Worm (Caenorhabditis elegans) whole organism, late embryonic: ENCODE measurements around the gene Y43F8B.12.

ENCODE experiments used
- C08G9.2 ChIP-seq: sonication (generic microtip); optimal IDR thresholded peaks from 2 replicates; lab custom pipeline; 2016; ENCODE audit warnings: mild to moderate bottlenecking, missing genetic modification characterization, moderate library complexity, missing compliant biosample characterization
- C38D4.7 ChIP-seq: fragments of 200-800 bp; sonication (Bioruptor generic); optimal IDR thresholded peaks from 2 replicates; lab custom pipeline; 2018; ENCODE audit warnings: mild to moderate bottlenecking, missing genetic modification characterization, moderate library complexity, missing compliant biosample characterization
- F13H6.1 ChIP-seq: sonication (generic microtip); optimal IDR thresholded peaks from 2 replicates; lab custom pipeline; 2016; ENCODE audit warnings: missing genetic modification characterization, missing compliant biosample characterization
- K02D7.2 ChIP-seq: sonication (generic microtip); optimal IDR thresholded peaks from 2 replicates; lab custom pipeline; 2017; ENCODE audit warnings: mild to moderate bottlenecking, missing genetic modification characterization, missing compliant biosample characterization
- T23F11.4 ChIP-seq: fragments of 200-800 bp; sonication (Bioruptor generic); optimal IDR thresholded peaks from 2 replicates; lab custom pipeline; 2018; ENCODE audit warnings: mild to moderate bottlenecking, missing genetic modification characterization, missing compliant biosample characterization
- ahr-1 ChIP-seq: sonication (generic microtip); optimal IDR thresholded peaks from 2 replicates; lab custom pipeline; 2016; ENCODE audit warnings: missing genetic modification characterization, missing compliant biosample characterization
- ceh-14 ChIP-seq: sonication (generic microtip); optimal IDR thresholded peaks from 2 replicates; lab custom pipeline; 2016; ENCODE audit warnings: missing genotype, missing genetic modification characterization, missing compliant biosample characterization
- ceh-18 ChIP-seq: sonication (generic microtip); optimal IDR thresholded peaks from 2 replicates; lab custom pipeline; 2016; ENCODE audit warnings: missing genetic modification characterization, missing compliant biosample characterization
- ceh-22 ChIP-seq: sonication (generic microtip); optimal IDR thresholded peaks from 2 replicates; lab custom pipeline; 2017; ENCODE audit warnings: missing biosample characterization, missing genetic modification characterization
- ceh-24 ChIP-seq: sonication (generic microtip); optimal IDR thresholded peaks from 2 replicates; lab custom pipeline; 2016; ENCODE audit warnings: mild to moderate bottlenecking, missing genetic modification characterization, missing compliant biosample characterization
- ceh-45 ChIP-seq: fragments of 200-800 bp; sonication (Bioruptor generic); IDR thresholded peaks from 2 replicates; pipeline ENCODE4 v1.3.6; 2022; ENCODE audit warnings: missing genetic modification reagents, missing genetic modification characterization, missing compliant biosample characterization
- ceh-6 ChIP-seq: fragments of 200-800 bp; sonication (Bioruptor generic); optimal IDR thresholded peaks from 2 replicates; lab custom pipeline; 2018; ENCODE audit warnings: mild to moderate bottlenecking, missing genetic modification characterization, missing compliant biosample characterization
- ceh-9 ChIP-seq: sonication (generic microtip); optimal IDR thresholded peaks from 2 replicates; lab custom pipeline; 2016; ENCODE audit warnings: mild to moderate bottlenecking, missing genetic modification characterization, inconsistent platforms, missing compliant biosample characterization
- dve-1 ChIP-seq: sonication (generic microtip); optimal IDR thresholded peaks from 2 replicates; lab custom pipeline; 2017; ENCODE audit warnings: antibody characterized with exemption, mild to moderate bottlenecking, missing genetic modification characterization, missing compliant biosample characterization
- elt-2 ChIP-seq: sonication (generic microtip); optimal IDR thresholded peaks from 2 replicates; lab custom pipeline; 2016; ENCODE audit warnings: missing genetic modification reagents, missing genetic modification characterization, missing compliant biosample characterization
- ets-4 ChIP-seq: sonication (generic microtip); optimal IDR thresholded peaks from 2 replicates; lab custom pipeline; 2016; ENCODE audit warnings: missing genetic modification characterization, missing compliant biosample characterization
- fax-1 ChIP-seq: sonication (generic microtip); optimal IDR thresholded peaks from 2 replicates; lab custom pipeline; 2016; ENCODE audit warnings: missing genotype, missing genetic modification characterization, missing compliant biosample characterization
- gmeb-2 ChIP-seq: sonication (generic microtip); optimal IDR thresholded peaks from 2 replicates; lab custom pipeline; 2016; ENCODE audit warnings: missing genetic modification characterization, inconsistent platforms, missing compliant biosample characterization
- hlh-15 ChIP-seq: sonication (generic microtip); optimal IDR thresholded peaks from 2 replicates; lab custom pipeline; 2016; ENCODE audit warnings: missing genetic modification characterization, missing compliant biosample characterization
- hlh-30 ChIP-seq: sonication (generic microtip); optimal IDR thresholded peaks from 2 replicates; lab custom pipeline; 2017; ENCODE audit warnings: antibody characterized with exemption, missing genetic modification characterization, missing compliant biosample characterization; ENCODE audit not compliant: insufficient read depth
- lin-11 ChIP-seq: fragments of 200-800 bp; sonication (Bioruptor generic); optimal IDR thresholded peaks from 2 replicates; lab custom pipeline; 2018; ENCODE audit warnings: mild to moderate bottlenecking, missing genetic modification characterization, missing compliant biosample characterization
- madf-2 ChIP-seq: sonication (generic microtip); optimal IDR thresholded peaks from 2 replicates; lab custom pipeline; 2017; ENCODE audit warnings: missing genetic modification characterization, missing compliant biosample characterization
- nhr-11 ChIP-seq: fragments of 150-350 bp; optimal IDR thresholded peaks from 2 replicates; lab custom pipeline; 2014; ENCODE audit warnings: missing biosample characterization, missing genetic modification characterization
- pat-9 ChIP-seq: fragments of 200-800 bp; sonication (Bioruptor generic); optimal IDR thresholded peaks from 2 replicates; lab custom pipeline; 2018; ENCODE audit warnings: mild to moderate bottlenecking, missing genetic modification characterization, moderate library complexity, missing compliant biosample characterization
- pax-1 ChIP-seq: fragments of 150-350 bp; optimal IDR thresholded peaks from 2 replicates; lab custom pipeline; 2014; ENCODE audit warnings: missing biosample characterization, missing genetic modification characterization
- pha-2 ChIP-seq: sonication (generic microtip); optimal IDR thresholded peaks from 2 replicates; lab custom pipeline; 2017; ENCODE audit warnings: mild to moderate bottlenecking, missing genetic modification characterization, missing compliant biosample characterization
- pha-4 ChIP-seq: fragments of 150-350 bp; optimal IDR thresholded peaks from 2 replicates; lab custom pipeline; 2018; ENCODE audit warnings: missing biosample characterization, missing genetic modification reagents, missing genetic modification characterization
- pqm-1 ChIP-seq: sonication (generic microtip); optimal IDR thresholded peaks from 2 replicates; lab custom pipeline; 2016; ENCODE audit warnings: missing genetic modification characterization, missing compliant biosample characterization
- pros-1 ChIP-seq: fragments of 150-350 bp; optimal IDR thresholded peaks from 2 replicates; lab custom pipeline; 2014; ENCODE audit warnings: missing biosample characterization, missing genetic modification reagents, missing genetic modification characterization
- ref-2 ChIP-seq: sonication (generic microtip); optimal IDR thresholded peaks from 2 replicates; lab custom pipeline; 2016; ENCODE audit warnings: missing genetic modification characterization, missing compliant biosample characterization
- sdc-2 ChIP-seq: sonication (generic microtip); optimal IDR thresholded peaks from 2 replicates; lab custom pipeline; 2016; ENCODE audit warnings: missing genotype, missing genetic modification characterization, missing compliant biosample characterization
- tbx-7 ChIP-seq: sonication (generic microtip); optimal IDR thresholded peaks from 2 replicates; lab custom pipeline; 2016; ENCODE audit warnings: missing genotype, missing genetic modification characterization, missing compliant biosample characterization
- unc-3 ChIP-seq, 2 experiments: fragments of 200-800 bp in 1 of 2; sonication (Bioruptor generic) in 1 of 2; sonication (generic microtip) in 1 of 2; conservative IDR thresholded peaks in 1 of 2; optimal IDR thresholded peaks in 1 of 2; 2 replicates each; pipeline versions ENCODE4 v1.3.6 to Lab custom; 2016 to 2022; ENCODE audit warnings: missing compliant biosample characterization in 2 of 2, missing genetic modification characterization in 2 of 2, missing genetic modification reagents in 1 of 2
- unc-55 ChIP-seq: sonication (generic microtip); optimal IDR thresholded peaks from 2 replicates; lab custom pipeline; 2017; ENCODE audit warnings: missing biosample characterization, missing genetic modification reagents, missing genetic modification characterization
- unc-86 ChIP-seq: sonication (generic microtip); optimal IDR thresholded peaks from 2 replicates; lab custom pipeline; 2016; ENCODE audit warnings: missing genetic modification characterization, missing compliant biosample characterization

Y43F8B.12 gene

DNA sequence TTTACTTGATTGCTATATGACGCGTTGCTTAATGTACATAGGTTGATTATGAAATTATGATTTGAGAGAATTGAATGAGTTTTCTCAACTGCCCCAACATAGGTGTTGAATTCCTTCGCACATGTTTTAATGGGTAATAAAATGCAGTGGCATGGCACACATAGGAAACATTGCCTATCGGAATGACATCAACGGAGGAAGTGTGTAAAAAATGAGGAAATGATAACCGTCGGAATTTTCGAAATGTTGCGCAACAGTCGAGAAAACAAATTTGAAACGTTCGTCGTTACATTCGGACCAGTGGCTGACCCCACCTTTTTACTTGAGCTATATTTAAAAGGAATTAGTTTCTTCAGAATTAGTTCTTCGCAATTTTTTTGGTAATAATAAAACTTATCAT is 36.2 kb upstream of the Y43F8B.12 start:
- TF ChIP-seq C08G9.2 (tag; lab: Kevin White, UChicago): no peak
- no peak for TF ChIP-seq pat-9 (tag; lab: Kevin White, UChicago)
- no peak for TF ChIP-seq madf-2

DNA sequence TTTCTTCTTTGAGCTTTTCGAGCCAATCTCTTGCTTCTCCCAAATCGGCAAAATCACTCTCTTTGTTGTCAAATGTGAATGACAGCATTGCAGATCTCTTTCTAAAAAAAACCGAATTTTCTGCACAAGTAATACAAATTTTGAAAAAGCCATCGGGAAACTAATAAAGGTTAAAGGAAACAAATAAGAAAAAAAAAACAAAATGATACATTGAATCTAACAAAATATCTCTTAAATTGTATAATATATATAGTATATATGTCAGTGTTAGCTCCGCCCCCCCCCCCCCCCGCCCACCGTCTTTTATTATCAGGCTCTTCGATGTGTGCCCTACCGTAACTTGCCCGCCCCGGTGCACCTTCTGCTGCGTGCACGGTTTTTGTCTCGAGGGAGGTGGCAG is 35.2 kb upstream of the Y43F8B.12 start, which contains the start of gene C25F9.11:
Gene C25F9.11, minus strand, starts transcription at position 101 of the 400 bp plus-strand sequence.
- TF ChIP-seq C08G9.2 (tag; lab: Kevin White, UChicago) (no peak), madf-2 (no peak), ets-4 (tag; lab: Kevin White, UChicago) (no peak), hlh-15 (no peak), ceh-9 (no peak), ceh-18 (tag; lab: Kevin White, UChicago) (no peak), ceh-22 (tag; lab: Kevin White, UChicago) (no peak), fax-1 (no peak), ceh-14 (tag; lab: Kevin White, UChicago) (no peak), pqm-1 (tag; lab: Kevin White, UChicago) (no peak), unc-86 (tag; lab: Kevin White, UChicago) (no peak), ahr-1 (tag; lab: Kevin White, UChicago) (no peak), ceh-6 (no peak), sdc-2 (no peak)

- TF ChIP-seq elt-2 (no peak), pha-4 (tag; lab: Kevin White, UChicago) (no peak), ceh-24 (no peak), gmeb-2 (tag; lab: Kevin White, UChicago) (no peak), T23F11.4 (no peak), C38D4.7 (GFP tag; lab: Kevin White, UChicago) (no peak), madf-2 (no peak), pax-1 (tag; lab: Kevin White, UChicago) (no peak), ceh-45 (GFP tag; lab: Robert Waterston, UW) (no peak), unc-3 (GFP tag; conservative IDR thresholded peaks at IDR 0.05; lab: Robert Waterston, UW) (no peak), unc-3 (tag; optimal IDR thresholded peaks at IDR 0.05; lab: Kevin White, UChicago) (no peak), hlh-30 (tag; lab: Kevin White, UChicago) (no peak), lin-11 (no peak), F13H6.1 (tag; lab: Kevin White, UChicago) (no peak), ref-2 (tag; lab: Kevin White, UChicago) (no peak), pha-2 (tag; lab: Kevin White, UChicago) (no peak), dve-1 (tag; lab: Kevin White, UChicago) (no peak)
- TF ChIP-seq, all 69 proteins: peak for 0
These were observed 34.3 kb upstream of the Y43F8B.12 start, which contains the start of gene C25F9.16 for ce11 chrV:19433806-19434437. C25F9.16 (plus strand) TSS chrV:19434387.

DNA sequence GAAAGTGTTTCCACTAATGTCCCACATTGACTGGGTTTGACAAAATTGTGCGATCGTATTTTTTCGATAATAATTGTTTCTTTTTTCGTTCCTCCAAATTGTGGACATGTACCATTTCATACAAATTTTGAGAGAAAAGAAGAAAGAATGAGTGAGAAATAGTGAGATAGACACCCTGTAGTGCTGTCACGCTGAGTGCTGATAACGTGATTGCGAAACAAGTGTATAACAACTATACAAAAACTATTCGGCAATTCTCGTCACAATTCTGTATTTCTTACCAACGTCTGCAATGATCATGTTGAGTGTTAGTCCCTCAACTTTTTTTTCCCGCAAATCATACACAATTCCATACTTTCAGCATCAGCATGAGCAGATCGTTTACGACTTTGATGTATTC is 31.9 kb upstream of the Y43F8B.12 start, which contains the start of gene C25F9.14:
Gene C25F9.14, plus strand, starts transcription at position 178 of the 400 bp plus-strand sequence.
- TF ChIP-seq C08G9.2 (tag; lab: Kevin White, UChicago): no peak
- TF ChIP-seq ceh-9: no peak
- no peak for TF ChIP-seq K02D7.2
- TF ChIP-seq pha-2 (tag; lab: Kevin White, UChicago): no peak
- TF ChIP-seq sdc-2: no peak
- no peak for TF ChIP-seq unc-55 (GFP tag; lab: Kevin White, UChicago)
- no peak for TF ChIP-seq nhr-11 (tag; lab: Kevin White, UChicago)
- no peak for TF ChIP-seq elt-2
- no peak for TF ChIP-seq pha-4 (tag; lab: Kevin White, UChicago)
- TF ChIP-seq tbx-7 (tag; lab: Kevin White, UChicago): no peak
- no peak for TF ChIP-seq pros-1
